Fruit fly (Drosophila melanogaster): ENCODE data around the gene ttk.
A peak's percentile ranks its signal among the peaks of the same experiment; 100 is the strongest.

The ttk gene

dm6 chr3R:31723206-31723933 lies 9.7 kb downstream of the ttk start (continued):
- peak; percentile 54 for TF ChIP-seq CG2678 (tag; optimal IDR thresholded peaks at IDR 0.05)
- TF ChIP-seq CG6654 (GFP tag; optimal IDR thresholded peaks at IDR 0.05): no peak
- no peak for TF ChIP-seq ems (GFP tag; optimal IDR thresholded peaks at IDR 0.05)
- no peak for TF ChIP-seq salm (tag; optimal IDR thresholded peaks at IDR 0.05)
- TF ChIP-seq CG4404 (GFP tag; IDR thresholded peaks at IDR 0.05): no peak
- TF ChIP-seq CG1233 (GFP tag; optimal IDR thresholded peaks at IDR 0.05): peak; percentile 25
- TF ChIP-seq CG11456 (GFP tag; IDR thresholded peaks at IDR 0.05): no peak
- 0 out of 4 replicates have a peak, but pooled peaks have one; percentile 4 for TF ChIP-seq Gug (GFP tag; IDR thresholded peaks at IDR 0.05)
- TF ChIP-seq Hsf (GFP tag; optimal IDR thresholded peaks at IDR 0.05): no peak
- TF ChIP-seq esg (GFP tag; conservative IDR thresholded peaks at IDR 0.05): no peak
- TF ChIP-seq klu (GFP tag; IDR thresholded peaks at IDR 0.05): no peak
- no peak for TF ChIP-seq tup (GFP tag; optimal IDR thresholded peaks at IDR 0.05)
- 0 out of 2 replicates have a peak, but pooled peaks have one; percentile 20 for TF ChIP-seq sisA (GFP tag; IDR thresholded peaks at IDR 0.05)
- TF ChIP-seq grau (tag; optimal IDR thresholded peaks at IDR 0.05): peak; percentile 12
- TF ChIP-seq CG9817 (tag; optimal IDR thresholded peaks at IDR 0.05): no peak
- TF ChIP-seq her (GFP tag; optimal IDR thresholded peaks at IDR 0.05): no peak
- peak; percentile 4 for TF ChIP-seq CG8388 (GFP tag; optimal IDR thresholded peaks at IDR 0.05)
- TF ChIP-seq CG6683 (GFP tag; optimal IDR thresholded peaks at IDR 0.05): no peak

DNA sequence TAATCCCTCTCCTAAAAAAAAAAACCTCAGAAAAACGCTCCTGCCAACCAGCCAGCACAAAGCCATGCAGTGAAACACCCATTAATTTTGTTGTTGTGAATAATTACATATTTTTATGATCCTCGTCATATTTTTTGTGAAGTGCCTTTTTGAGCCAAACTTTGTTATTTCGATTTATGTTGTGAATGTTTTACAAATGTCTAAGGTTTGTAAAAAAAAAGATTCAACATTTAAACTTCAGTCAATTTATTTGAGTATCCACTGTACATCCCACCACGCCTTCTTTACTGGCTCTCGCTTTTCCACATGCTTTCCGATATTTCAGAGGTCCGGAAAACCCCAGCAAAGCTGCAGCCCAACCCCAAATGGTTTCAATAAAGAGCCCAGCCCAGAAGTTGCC lies 10.5 kb downstream of the ttk start:
- TF ChIP-seq hkb (optimal IDR thresholded peaks at IDR 0.05): peak; percentile 19
- no peak for TF ChIP-seq hkb (GFP tag; IDR thresholded peaks at IDR 0.05)
- TF ChIP-seq bsh (GFP tag; optimal IDR thresholded peaks at IDR 0.05): peak in 1 of 2 experiments; percentile 9
- peak; percentile 62 for TF ChIP-seq grau (tag; optimal IDR thresholded peaks at IDR 0.05)
- peak; percentile 2 for TF ChIP-seq Ssrp (tag; optimal IDR thresholded peaks at IDR 0.05)
- TF ChIP-seq CG7556 (GFP tag; optimal IDR thresholded peaks at IDR 0.05): peak; percentile 6
- no peak for TF ChIP-seq row (GFP tag; IDR thresholded peaks at IDR 0.05)
- TF ChIP-seq Mes4 (GFP tag; optimal IDR thresholded peaks at IDR 0.05): peak; percentile 3
- peak; percentile 33 for TF ChIP-seq gem (tag; optimal IDR thresholded peaks at IDR 0.05)
- no peak for TF ChIP-seq CG6254 (GFP tag; optimal IDR thresholded peaks at IDR 0.05)
- TF ChIP-seq shn (GFP tag; optimal IDR thresholded peaks at IDR 0.05): peak; percentile 9
- peak; percentile 25 for TF ChIP-seq dmrt11E (tag; optimal IDR thresholded peaks at IDR 0.05)
- no peak for TF ChIP-seq nom (GFP tag; optimal IDR thresholded peaks at IDR 0.05)
- peak; percentile 12 for TF ChIP-seq CG30403 (GFP tag; optimal IDR thresholded peaks at IDR 0.05)
- peak in 1 of 2 experiments; percentile 25 for TF ChIP-seq chif (GFP tag; optimal IDR thresholded peaks at IDR 0.05)
- peak; percentile 74 for TF ChIP-seq sens (GFP tag)
- TF ChIP-seq CG7839 (tag; optimal IDR thresholded peaks at IDR 0.05): peak; percentile 1
- peak; percentile 30 for TF ChIP-seq nmo (GFP tag; optimal IDR thresholded peaks at IDR 0.05)
- TF ChIP-seq NFAT (GFP tag; IDR thresholded peaks at IDR 0.05): no peak

DNA sequence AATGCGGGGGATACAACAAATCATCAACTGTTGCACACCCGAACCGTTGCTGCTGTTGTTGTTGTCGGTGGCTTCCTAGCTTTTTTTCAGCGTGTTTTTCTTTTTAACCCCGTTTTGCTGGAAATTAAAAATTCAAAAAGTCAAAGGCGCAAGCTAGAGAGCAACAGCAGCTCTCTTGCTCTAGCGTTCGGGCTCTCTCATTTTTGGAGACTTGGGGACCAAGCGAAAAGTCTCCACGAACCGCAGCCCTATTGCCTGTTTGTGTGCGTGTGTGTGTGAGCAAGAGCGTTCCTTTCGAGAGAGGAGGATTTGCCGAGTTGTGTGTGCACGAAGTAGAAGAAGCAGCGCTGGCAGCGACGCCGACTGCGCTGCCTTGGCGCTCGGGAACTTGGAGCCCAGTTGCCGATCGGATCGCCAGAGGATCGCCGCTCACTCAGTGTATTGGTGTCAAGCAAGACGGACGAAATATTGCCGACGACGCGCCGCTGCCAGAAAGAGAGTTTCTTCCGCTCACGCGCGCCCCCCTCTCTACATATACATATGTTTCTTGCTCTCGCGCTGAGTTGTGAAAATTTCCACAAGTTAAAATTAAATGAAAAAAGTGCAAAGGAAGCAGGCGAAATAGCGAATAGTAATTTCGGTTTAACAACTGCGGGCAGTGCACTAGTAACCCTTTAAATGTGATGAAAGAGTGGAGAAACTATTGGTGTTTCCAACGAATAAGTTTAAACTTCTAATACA lies 11.1 kb downstream of the ttk start:
- TF ChIP-seq Drgx (GFP tag; IDR thresholded peaks at IDR 0.05) (peak; percentile 20; the same call in 1 of the 2 replicates), nom (GFP tag; optimal IDR thresholded peaks at IDR 0.05) (peak; percentile 78), NFAT (GFP tag; IDR thresholded peaks at IDR 0.05) (peak; percentile 70), row (GFP tag; IDR thresholded peaks at IDR 0.05) (0 out of 3 replicates have a peak, but pooled peaks have one; percentile 6), Scr (GFP tag; IDR thresholded peaks at IDR 0.05; ENCODE audit: partially characterized antibody) (0 out of 2 replicates have a peak, but pooled peaks have one; percentile 36), CG11695 (GFP tag; IDR thresholded peaks at IDR 0.05) (0 out of 3 replicates have a peak, but pooled peaks have one; percentile 37), CG1529 (GFP tag; optimal IDR thresholded peaks at IDR 0.05) (no peak), CG12769 (tag; optimal IDR thresholded peaks at IDR 0.05) (peak; percentile 59), Dbx (GFP tag; IDR thresholded peaks at IDR 0.05) (peak; percentile 29; the same call in 1 of the 3 replicates), HLHmδ (GFP tag; optimal IDR thresholded peaks at IDR 0.05) (peak; percentile 57), Hr78 (GFP tag; optimal IDR thresholded peaks at IDR 0.05) (peak in 1 of 2 experiments; percentile 54), Poxn (GFP tag; IDR thresholded peaks at IDR 0.05) (no peak), lab (GFP tag; optimal IDR thresholded peaks at IDR 0.05) (peak; percentile 24)

Measured in whole organism, embryonic.